Worm (Caenorhabditis elegans): Measurements from ENCODE around the gene Y73F4A.2.

DNA sequence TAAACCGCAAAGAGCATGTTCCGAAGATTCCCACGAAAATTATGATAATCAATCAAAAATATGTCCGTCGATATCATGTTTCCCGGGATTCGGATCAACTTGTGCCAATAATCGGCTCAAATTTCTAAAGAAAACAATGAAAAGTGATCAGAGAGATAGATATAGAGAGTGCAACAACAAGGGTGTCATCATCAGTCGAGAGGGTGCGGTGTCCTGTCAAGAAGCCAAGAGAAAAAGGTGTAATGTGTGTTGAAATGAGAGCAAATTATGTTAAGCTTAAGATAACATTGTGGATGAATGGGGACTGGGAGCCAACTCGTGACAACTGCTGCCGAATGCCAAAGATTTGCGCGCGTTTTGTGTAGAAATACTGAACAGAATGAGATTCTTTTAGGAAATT is 35.2 kb downstream of the Y73F4A.2 start:
- TF ChIP-seq tab-1 (GFP tag; IDR thresholded peaks at IDR 0.05), result no peak
- no peak for TF ChIP-seq flt-1 (GFP tag; IDR thresholded peaks at IDR 0.05)
- no peak for TF ChIP-seq klf-2 (GFP tag; conservative IDR thresholded peaks at IDR 0.05)
- TF ChIP-seq ztf-23 (GFP tag; IDR thresholded peaks at IDR 0.05), result no peak
- TF ChIP-seq ztf-29 (GFP tag; IDR thresholded peaks at IDR 0.05), result no peak
- no peak for TF ChIP-seq med-1 (GFP tag; optimal IDR thresholded peaks at IDR 0.05; ENCODE audit: insufficient read depth)
- TF ChIP-seq ref-1 (GFP tag; conservative IDR thresholded peaks at IDR 0.05), result no peak
- no peak for TF ChIP-seq cog-1 (tag; optimal IDR thresholded peaks at IDR 0.05)

Data from whole organism, midembryonic.